Worm (Caenorhabditis elegans) whole organism, late embryonic: Measurements from ENCODE around the gene F54F2.14.

Source experiments
- C38D4.7 ChIP-seq: fragments of 200-800 bp; sonication (Bioruptor generic); optimal IDR thresholded peaks from 2 replicates; lab custom pipeline; 2018; ENCODE audit warnings: mild to moderate bottlenecking, missing genetic modification characterization, moderate library complexity, missing compliant biosample characterization
- F13H6.1 ChIP-seq: sonication (generic microtip); optimal IDR thresholded peaks from 2 replicates; lab custom pipeline; 2016; ENCODE audit warnings: missing genetic modification characterization, missing compliant biosample characterization
- K09A11.1 ChIP-seq: sonication (generic microtip); optimal IDR thresholded peaks from 2 replicates; lab custom pipeline; 2017; ENCODE audit warnings: antibody characterized with exemption, mild to moderate bottlenecking, missing genetic modification characterization, missing compliant biosample characterization; ENCODE audit not compliant: insufficient read depth
- Y22D7AL.16 ChIP-seq: sonication (generic microtip); optimal IDR thresholded peaks from 2 replicates; lab custom pipeline; 2016; ENCODE audit warnings: missing genetic modification characterization, missing compliant biosample characterization
- ahr-1 ChIP-seq: sonication (generic microtip); optimal IDR thresholded peaks from 2 replicates; lab custom pipeline; 2016; ENCODE audit warnings: missing genetic modification characterization, missing compliant biosample characterization
- ama-1 ChIP-seq: fragments of 150-350 bp; optimal IDR thresholded peaks from 2 replicates; lab custom pipeline; 2014
- ceh-14 ChIP-seq: sonication (generic microtip); optimal IDR thresholded peaks from 2 replicates; lab custom pipeline; 2016; ENCODE audit warnings: missing genotype, missing genetic modification characterization, missing compliant biosample characterization
- ceh-18 ChIP-seq: sonication (generic microtip); optimal IDR thresholded peaks from 2 replicates; lab custom pipeline; 2016; ENCODE audit warnings: missing genetic modification characterization, missing compliant biosample characterization
- ceh-19 ChIP-seq: fragments of 200-800 bp; sonication (Bioruptor generic); optimal IDR thresholded peaks from 2 replicates; lab custom pipeline; 2018; ENCODE audit warnings: mild to moderate bottlenecking, missing genetic modification characterization, missing compliant biosample characterization
- ceh-2 ChIP-seq: sonication (generic microtip); optimal IDR thresholded peaks from 2 replicates; lab custom pipeline; 2016; ENCODE audit warnings: missing genotype, missing genetic modification characterization, missing compliant biosample characterization
- ceh-31 ChIP-seq: sonication (generic microtip); optimal IDR thresholded peaks from 2 replicates; lab custom pipeline; 2016; ENCODE audit warnings: missing genetic modification characterization, missing compliant biosample characterization
- ceh-48 ChIP-seq: sonication (generic microtip); optimal IDR thresholded peaks from 2 replicates; lab custom pipeline; 2016; ENCODE audit warnings: missing genetic modification characterization, inconsistent platforms, missing compliant biosample characterization
- ceh-6 ChIP-seq: fragments of 200-800 bp; sonication (Bioruptor generic); optimal IDR thresholded peaks from 2 replicates; lab custom pipeline; 2018; ENCODE audit warnings: mild to moderate bottlenecking, missing genetic modification characterization, missing compliant biosample characterization
- dmd-4 ChIP-seq: sonication (generic microtip); optimal IDR thresholded peaks from 2 replicates; lab custom pipeline; 2016; ENCODE audit warnings: borderline replicate concordance, missing genetic modification characterization, missing compliant biosample characterization
- dve-1 ChIP-seq: sonication (generic microtip); optimal IDR thresholded peaks from 2 replicates; lab custom pipeline; 2017; ENCODE audit warnings: antibody characterized with exemption, mild to moderate bottlenecking, missing genetic modification characterization, missing compliant biosample characterization
- elt-2 ChIP-seq: sonication (generic microtip); optimal IDR thresholded peaks from 2 replicates; lab custom pipeline; 2016; ENCODE audit warnings: missing genetic modification reagents, missing genetic modification characterization, missing compliant biosample characterization
- elt-4 ChIP-seq: sonication (generic microtip); optimal IDR thresholded peaks from 2 replicates; lab custom pipeline; 2016; ENCODE audit warnings: missing genetic modification characterization, missing compliant biosample characterization
- ets-4 ChIP-seq: sonication (generic microtip); optimal IDR thresholded peaks from 2 replicates; lab custom pipeline; 2016; ENCODE audit warnings: missing genetic modification characterization, missing compliant biosample characterization
- eyg-1 ChIP-seq: sonication (generic microtip); optimal IDR thresholded peaks from 2 replicates; lab custom pipeline; 2016; ENCODE audit warnings: missing genotype, missing genetic modification characterization, missing compliant biosample characterization
- fkh-10 ChIP-seq: fragments of 150-350 bp; optimal IDR thresholded peaks from 2 replicates; lab custom pipeline; 2014; ENCODE audit warnings: missing biosample characterization, missing genetic modification reagents, missing genetic modification characterization
- fkh-6 ChIP-seq: sonication (generic microtip); optimal IDR thresholded peaks from 2 replicates; lab custom pipeline; 2016; ENCODE audit warnings: missing genetic modification characterization, missing compliant biosample characterization
- gmeb-2 ChIP-seq: sonication (generic microtip); optimal IDR thresholded peaks from 2 replicates; lab custom pipeline; 2016; ENCODE audit warnings: missing genetic modification characterization, inconsistent platforms, missing compliant biosample characterization
- hlh-13 ChIP-seq: fragments of 200-800 bp; sonication (Bioruptor generic); optimal IDR thresholded peaks from 2 replicates; lab custom pipeline; 2018; ENCODE audit warnings: mild to moderate bottlenecking, missing genetic modification characterization, missing compliant biosample characterization
- hlh-15 ChIP-seq: sonication (generic microtip); optimal IDR thresholded peaks from 2 replicates; lab custom pipeline; 2016; ENCODE audit warnings: missing genetic modification characterization, missing compliant biosample characterization
- hlh-30 ChIP-seq: sonication (generic microtip); optimal IDR thresholded peaks from 2 replicates; lab custom pipeline; 2017; ENCODE audit warnings: antibody characterized with exemption, missing genetic modification characterization, missing compliant biosample characterization; ENCODE audit not compliant: insufficient read depth
- hlh-6 ChIP-seq: sonication (generic microtip); optimal IDR thresholded peaks from 2 replicates; lab custom pipeline; 2016; ENCODE audit warnings: missing genotype, missing genetic modification characterization, missing compliant biosample characterization
- hlh-8 ChIP-seq: sonication (generic microtip); optimal IDR thresholded peaks from 2 replicates; lab custom pipeline; 2016; ENCODE audit warnings: missing genotype, missing genetic modification characterization, missing compliant biosample characterization
- lim-6 ChIP-seq: sonication (generic microtip); optimal IDR thresholded peaks from 2 replicates; lab custom pipeline; 2016; ENCODE audit warnings: missing genetic modification characterization, missing compliant biosample characterization
- lin-11 ChIP-seq: fragments of 200-800 bp; sonication (Bioruptor generic); optimal IDR thresholded peaks from 2 replicates; lab custom pipeline; 2018; ENCODE audit warnings: mild to moderate bottlenecking, missing genetic modification characterization, missing compliant biosample characterization
- madf-2 ChIP-seq: sonication (generic microtip); optimal IDR thresholded peaks from 2 replicates; lab custom pipeline; 2017; ENCODE audit warnings: missing genetic modification characterization, missing compliant biosample characterization
- nfya-1 ChIP-seq: sonication (generic microtip); optimal IDR thresholded peaks from 2 replicates; lab custom pipeline; 2017; ENCODE audit warnings: missing genetic modification characterization, mild to moderate bottlenecking, missing compliant biosample characterization, antibody characterized with exemption, moderate library complexity
- nhr-11 ChIP-seq: fragments of 150-350 bp; optimal IDR thresholded peaks from 2 replicates; lab custom pipeline; 2014; ENCODE audit warnings: missing biosample characterization, missing genetic modification characterization
- pat-9 ChIP-seq: fragments of 200-800 bp; sonication (Bioruptor generic); optimal IDR thresholded peaks from 2 replicates; lab custom pipeline; 2018; ENCODE audit warnings: mild to moderate bottlenecking, missing genetic modification characterization, moderate library complexity, missing compliant biosample characterization
- pha-2 ChIP-seq: sonication (generic microtip); optimal IDR thresholded peaks from 2 replicates; lab custom pipeline; 2017; ENCODE audit warnings: mild to moderate bottlenecking, missing genetic modification characterization, missing compliant biosample characterization
- pqm-1 ChIP-seq: sonication (generic microtip); optimal IDR thresholded peaks from 2 replicates; lab custom pipeline; 2016; ENCODE audit warnings: missing genetic modification characterization, missing compliant biosample characterization
- pros-1 ChIP-seq: fragments of 150-350 bp; optimal IDR thresholded peaks from 2 replicates; lab custom pipeline; 2014; ENCODE audit warnings: missing biosample characterization, missing genetic modification reagents, missing genetic modification characterization
- ref-2 ChIP-seq: sonication (generic microtip); optimal IDR thresholded peaks from 2 replicates; lab custom pipeline; 2016; ENCODE audit warnings: missing genetic modification characterization, missing compliant biosample characterization
- rnt-1 ChIP-seq: sonication (generic microtip); optimal IDR thresholded peaks from 2 replicates; lab custom pipeline; 2016; ENCODE audit warnings: missing genetic modification characterization, missing compliant biosample characterization
- sox-2 ChIP-seq: fragments of 200-800 bp; sonication (Bioruptor generic); IDR thresholded peaks from 2 replicates; pipeline ENCODE4 v1.3.6; 2022; ENCODE audit warnings: missing genetic modification reagents, missing genetic modification characterization, missing compliant biosample characterization
- tbx-2 ChIP-seq: sonication (generic microtip); optimal IDR thresholded peaks from 2 replicates; lab custom pipeline; 2016; ENCODE audit warnings: missing genetic modification characterization, missing compliant biosample characterization
- unc-3 ChIP-seq, 2 experiments: fragments of 200-800 bp in 1 of 2; sonication (Bioruptor generic) in 1 of 2; sonication (generic microtip) in 1 of 2; conservative IDR thresholded peaks in 1 of 2; optimal IDR thresholded peaks in 1 of 2; 2 replicates each; pipeline versions ENCODE4 v1.3.6 to Lab custom; 2016 to 2022; ENCODE audit warnings: missing compliant biosample characterization in 2 of 2, missing genetic modification characterization in 2 of 2, missing genetic modification reagents in 1 of 2
- unc-42 ChIP-seq: sonication (generic microtip); optimal IDR thresholded peaks from 2 replicates; lab custom pipeline; 2016; ENCODE audit warnings: missing genotype, missing genetic modification characterization, missing compliant biosample characterization
- unc-55 ChIP-seq: sonication (generic microtip); optimal IDR thresholded peaks from 2 replicates; lab custom pipeline; 2017; ENCODE audit warnings: missing biosample characterization, missing genetic modification reagents, missing genetic modification characterization
- zip-5 ChIP-seq: sonication (generic microtip); optimal IDR thresholded peaks from 2 replicates; lab custom pipeline; 2016; ENCODE audit warnings: missing genetic modification characterization, missing compliant biosample characterization
- ztf-16 ChIP-seq: sonication (generic microtip); optimal IDR thresholded peaks from 2 replicates; lab custom pipeline; 2017; ENCODE audit warnings: missing genetic modification characterization, missing compliant biosample characterization

F54F2.14 gene

DNA sequence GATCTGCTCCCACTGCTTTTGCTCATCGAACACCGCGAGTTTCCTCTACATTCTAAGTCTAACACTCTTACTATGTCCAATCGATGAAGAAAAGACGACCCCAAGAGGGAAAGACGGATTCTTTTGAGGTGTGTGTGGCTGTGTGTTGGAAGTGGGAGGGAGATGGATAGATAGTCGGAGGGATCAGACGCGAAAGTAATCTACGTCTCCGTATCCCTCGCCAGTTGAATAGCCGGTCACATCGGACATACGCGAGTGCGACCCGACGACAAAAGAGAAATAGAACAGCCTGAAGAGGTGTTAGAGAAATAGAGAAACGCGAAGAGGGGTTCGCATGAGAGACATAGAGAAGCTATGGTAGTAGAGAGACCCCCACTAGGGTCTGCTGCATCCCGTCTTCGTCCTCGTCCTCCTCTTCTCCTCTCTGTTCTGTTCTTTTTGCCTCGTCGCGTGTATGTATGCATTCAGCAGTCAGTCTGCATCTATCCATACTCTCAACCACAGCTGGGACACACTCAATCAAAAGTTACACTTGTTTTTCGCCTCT is 4.3 kb downstream of the F54F2.14 start (continued):
- TF ChIP-seq ets-4 (tag; lab: Kevin White, UChicago) (peak; percentile 25), eyg-1 (tag; lab: Kevin White, UChicago) (no peak), rnt-1 (tag; lab: Kevin White, UChicago) (peak; percentile 89), fkh-6 (tag; lab: Kevin White, UChicago) (no peak), ref-2 (tag; lab: Kevin White, UChicago) (peak; percentile 87), hlh-15 (tag; lab: Kevin White, UChicago) (no peak), ama-1 (lab: Kevin White, UChicago) (no peak)

- TF ChIP-seq unc-55 (GFP tag; lab: Kevin White, UChicago), result peak; percentile 60
- no peak for TF ChIP-seq pha-2 (tag; lab: Kevin White, UChicago)
- no peak for TF ChIP-seq ceh-14 (tag; lab: Kevin White, UChicago)
- TF ChIP-seq hlh-30 (tag; lab: Kevin White, UChicago), result peak; percentile 19
- TF ChIP-seq ceh-31 (tag; lab: Kevin White, UChicago), result peak; percentile 50
- TF ChIP-seq ceh-18 (tag; lab: Kevin White, UChicago), result peak; percentile 33
- peak; percentile 23 for TF ChIP-seq tbx-2 (tag; lab: Kevin White, UChicago)
- peak; percentile 65 for TF ChIP-seq elt-2 (tag; lab: Kevin White, UChicago)
- TF ChIP-seq ref-2 (tag; lab: Kevin White, UChicago), result no peak
- peak; percentile 20 for TF ChIP-seq unc-42 (tag; lab: Kevin White, UChicago)
- TF ChIP-seq nfya-1 (tag; lab: Kevin White, UChicago), result peak; percentile 66
These were observed 5.9 kb downstream of the F54F2.14 start for ce11 chrIII:8797211-8797733.

DNA sequence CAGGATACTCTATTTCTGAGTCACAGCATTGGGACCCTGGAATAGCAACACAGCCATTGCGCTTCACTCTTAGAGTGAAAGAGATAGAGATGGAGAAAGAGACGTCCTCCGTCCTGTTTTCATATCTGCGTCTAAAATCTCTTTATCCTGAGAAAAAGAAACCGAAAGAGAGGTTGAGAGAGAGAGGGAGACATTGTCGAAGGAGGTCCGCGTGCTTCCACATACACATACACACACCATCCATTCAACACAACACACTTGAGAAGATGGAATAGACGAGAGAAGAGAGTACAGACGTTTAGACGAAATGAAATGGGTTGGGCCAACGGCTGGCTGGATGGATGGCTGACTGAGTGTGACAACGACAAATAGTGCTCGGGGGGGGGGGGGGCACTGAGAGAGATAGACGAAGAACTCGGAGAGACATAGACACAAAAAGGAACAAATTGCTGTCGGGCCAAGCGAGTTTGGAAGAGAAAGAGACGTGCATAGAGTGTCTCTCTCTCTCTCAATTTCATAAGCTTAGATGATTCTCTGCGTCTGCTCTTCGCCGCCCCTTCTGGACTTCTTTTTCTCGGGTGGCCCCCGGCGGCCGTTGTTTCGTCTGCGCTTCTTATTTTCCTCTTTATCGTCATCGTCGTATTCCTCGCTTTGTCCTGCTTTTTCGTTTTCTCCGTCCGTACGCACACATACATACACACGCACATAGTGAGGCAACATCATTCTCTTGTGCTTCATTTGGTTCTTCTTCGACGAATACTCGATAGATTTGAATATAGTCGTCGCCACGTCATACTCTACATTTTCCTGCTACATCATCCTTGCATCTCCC is 8.8 kb downstream of the F54F2.14 start, which contains the start of gene F54F2.6:
Gene F54F2.6, minus strand, starts transcription at position 738 of the 832 bp plus-strand sequence.
- no peak for TF ChIP-seq hlh-6 (tag; lab: Kevin White, UChicago)
- TF ChIP-seq C38D4.7, result no peak
- peak; percentile 53 for TF ChIP-seq pqm-1 (tag; lab: Kevin White, UChicago)
- peak; percentile 91 for TF ChIP-seq unc-55 (GFP tag; lab: Kevin White, UChicago)
- no peak for TF ChIP-seq nhr-11
- no peak for TF ChIP-seq lim-6 (tag; lab: Kevin White, UChicago)
- TF ChIP-seq eyg-1 (tag; lab: Kevin White, UChicago), result no peak
- TF ChIP-seq ets-4 (tag; lab: Kevin White, UChicago), result no peak
- TF ChIP-seq elt-4, result no peak
- TF ChIP-seq ahr-1 (tag; lab: Kevin White, UChicago), result no peak
- TF ChIP-seq hlh-13 (GFP tag; lab: Kevin White, UChicago), result no peak
- no peak for TF ChIP-seq lin-11 (tag; lab: Kevin White, UChicago)
- peak; percentile 78 for TF ChIP-seq pros-1 (tag; lab: Kevin White, UChicago)
- TF ChIP-seq sox-2 (GFP tag; lab: Robert Waterston, UW), result peak; percentile 56
- TF ChIP-seq ceh-6 (GFP tag; lab: Kevin White, UChicago), result no peak
- no peak for TF ChIP-seq pat-9 (tag; lab: Kevin White, UChicago)
- peak; percentile 0 for TF ChIP-seq ceh-48 (tag; lab: Kevin White, UChicago)
- TF ChIP-seq madf-2 (tag; lab: Kevin White, UChicago), result no peak
- TF ChIP-seq ceh-19 (GFP tag; lab: Kevin White, UChicago), result peak; percentile 77
- peak; percentile 14 for TF ChIP-seq zip-5 (tag; lab: Kevin White, UChicago)
- TF ChIP-seq hlh-8, result peak; percentile 60
- TF ChIP-seq F13H6.1 (tag; lab: Kevin White, UChicago), result peak; percentile 45
- peak; percentile 57 for TF ChIP-seq ceh-2 (tag; lab: Kevin White, UChicago)
- TF ChIP-seq dmd-4 (tag; lab: Kevin White, UChicago), result no peak
- peak; percentile 47 for TF ChIP-seq K09A11.1 (tag; lab: Kevin White, UChicago)
- TF ChIP-seq gmeb-2, result no peak
- peak; percentile 41 for TF ChIP-seq ztf-16 (tag; lab: Kevin White, UChicago)
- no peak for TF ChIP-seq dve-1 (tag; lab: Kevin White, UChicago)
- TF ChIP-seq unc-3 (GFP tag; conservative IDR thresholded peaks at IDR 0.05; lab: Robert Waterston, UW), result 0 out of 2 replicates have a peak, but pooled peaks have one; percentile 24
- peak; percentile 42 for TF ChIP-seq unc-3 (tag; optimal IDR thresholded peaks at IDR 0.05; lab: Kevin White, UChicago)
- TF ChIP-seq unc-42 (tag; lab: Kevin White, UChicago), result peak; percentile 86
- TF ChIP-seq fkh-10 (GFP tag; lab: Kevin White, UChicago), result no peak
- TF ChIP-seq Y22D7AL.16 (tag; lab: Kevin White, UChicago), result no peak
- TF ChIP-seq hlh-15 (tag; lab: Kevin White, UChicago), result no peak
